Fruit fly (Drosophila melanogaster): ENCODE measurements around the gene Cpr67B.

Gene Cpr67B

dm6 chr3L:9397156-9397555 lies 7.4 kb upstream of the Cpr67B start (continued):
- TF ChIP-seq gfzf (GFP tag; optimal IDR thresholded peaks at IDR 0.05) (no peak), Ptx1 (GFP tag; IDR thresholded peaks at IDR 0.05) (peak; percentile 26; the same call in 1 of the 2 replicates), ERR (GFP tag; optimal IDR thresholded peaks at IDR 0.05) (peak; percentile 49), pfk (GFP tag; optimal IDR thresholded peaks at IDR 0.05) (peak; percentile 69), CG10543 (GFP tag; optimal IDR thresholded peaks at IDR 0.05) (peak; percentile 25), H2.0 (GFP tag; IDR thresholded peaks at IDR 0.05) (no peak), stc (GFP tag; IDR thresholded peaks at IDR 0.05) (peak; percentile 53; the same call in 1 of the 2 replicates), CG7839 (tag; optimal IDR thresholded peaks at IDR 0.05) (peak; percentile 3), ash1 (GFP tag; optimal IDR thresholded peaks at IDR 0.05) (peak; percentile 95), CG4404 (GFP tag; IDR thresholded peaks at IDR 0.05) (no peak), D (optimal IDR thresholded peaks at IDR 0.05) (no peak), D (GFP tag; optimal IDR thresholded peaks at IDR 0.05) (peak; percentile 48), Awh (GFP tag; IDR thresholded peaks at IDR 0.05) (peak; percentile 81), CG11696 (GFP tag; IDR thresholded peaks at IDR 0.05) (0 out of 2 replicates have a peak, but pooled peaks have one; percentile 6), az2 (GFP tag; optimal IDR thresholded peaks at IDR 0.05) (no peak), Hmr (GFP tag; optimal IDR thresholded peaks at IDR 0.05) (peak; percentile 87), CG7357 (GFP tag; IDR thresholded peaks at IDR 0.05) (no peak), CG11723 (GFP tag; optimal IDR thresholded peaks at IDR 0.05) (peak; percentile 46), pita (GFP tag; optimal IDR thresholded peaks at IDR 0.05) (no peak), sim (GFP tag; IDR thresholded peaks at IDR 0.05) (no peak), sens-2 (GFP tag; IDR thresholded peaks at IDR 0.05) (no peak), CG13624 (GFP tag; optimal IDR thresholded peaks at IDR 0.05) (peak; percentile 45), CG7372 (GFP tag; IDR thresholded peaks at IDR 0.05) (no peak), pb (GFP tag; optimal IDR thresholded peaks at IDR 0.05) (no peak), MESR4 (GFP tag; optimal IDR thresholded peaks at IDR 0.05) (no peak), Ssrp (tag; optimal IDR thresholded peaks at IDR 0.05) (no peak), mirr (GFP tag; optimal IDR thresholded peaks at IDR 0.05) (peak; percentile 92), Vsx1 (GFP tag; optimal IDR thresholded peaks at IDR 0.05) (peak; percentile 83), Sox102F (GFP tag; optimal IDR thresholded peaks at IDR 0.05) (peak; percentile 1), CG11504 (tag; optimal IDR thresholded peaks at IDR 0.05) (peak; percentile 43), CG4360 (GFP tag; IDR thresholded peaks at IDR 0.05) (no peak), gcm (GFP tag; optimal IDR thresholded peaks at IDR 0.05) (peak; percentile 18), CG15696 (tag; optimal IDR thresholded peaks at IDR 0.05) (peak; percentile 66), org-1 (GFP tag; optimal IDR thresholded peaks at IDR 0.05) (peak; percentile 80), B-H1 (GFP tag; IDR thresholded peaks at IDR 0.05) (peak; percentile 15; the same call in 1 of the 3 replicates), CG5180 (GFP tag; optimal IDR thresholded peaks at IDR 0.05) (peak; percentile 69), nerfin-2 (GFP tag; IDR thresholded peaks at IDR 0.05; ENCODE audit: partially characterized antibody) (no peak), CG2120 (GFP tag; optimal IDR thresholded peaks at IDR 0.05) (peak; percentile 60), Opbp (GFP tag; IDR thresholded peaks at IDR 0.05; ENCODE audit: partially characterized antibody) (no peak), CG11093 (GFP tag; IDR thresholded peaks at IDR 0.05) (no peak), ind (GFP tag; optimal IDR thresholded peaks at IDR 0.05) (no peak), chinmo (GFP tag; IDR thresholded peaks at IDR 0.05; ENCODE audit: partially characterized antibody) (no peak), tin (GFP tag; optimal IDR thresholded peaks at IDR 0.05) (peak; percentile 24), E2f2 (GFP tag; IDR thresholded peaks at IDR 0.05) (0 out of 2 replicates have a peak, but pooled peaks have one; percentile 5), Myb (GFP tag; optimal IDR thresholded peaks at IDR 0.05) (peak; percentile 25), grau (tag; optimal IDR thresholded peaks at IDR 0.05) (peak; percentile 21), CG7987 (GFP tag; optimal IDR thresholded peaks at IDR 0.05) (peak; percentile 94), Dref (GFP tag; IDR thresholded peaks at IDR 0.05) (no peak), CG31365 (tag; optimal IDR thresholded peaks at IDR 0.05) (peak; percentile 82), Six4 (GFP tag; optimal IDR thresholded peaks at IDR 0.05) (no peak), CG34422 (GFP tag; IDR thresholded peaks at IDR 0.05) (no peak)
